Fruit fly (Drosophila melanogaster) whole organism, embryonic: ENCODE data around the gene lectin-37Db.
A peak's percentile ranks its signal among the peaks of the same experiment; 100 is the strongest.

ENCODE experiments used
- Atf3 ChIP-seq: fragments of 200-800 bp; sonication (Bioruptor generic); optimal IDR thresholded peaks from 3 replicates; lab custom pipeline; 2016; ENCODE audit warnings: missing biosample characterization, missing genetic modification characterization
- BEAF-32 ChIP-seq: fragments of 200-800 bp; sonication (Bioruptor generic); optimal IDR thresholded peaks from 3 replicates; lab custom pipeline; 2017; ENCODE audit warnings: missing biosample characterization, missing genetic modification characterization, mild to moderate bottlenecking, moderate library complexity, missing genetic modification reagents
- Blimp-1 ChIP-seq: fragments of 200-800 bp; sonication (Bioruptor generic); optimal IDR thresholded peaks from 3 replicates; lab custom pipeline; 2018; ENCODE audit warnings: missing biosample characterization, missing genetic modification characterization, mild to moderate bottlenecking, moderate library complexity, missing genetic modification reagents
- C15 ChIP-seq: fragments of 200-800 bp; sonication (Bioruptor generic); IDR thresholded peaks from 3 replicates; pipeline ENCODE4 v1.3.6; 2022; ENCODE audit warnings: missing biosample characterization, missing genetic modification characterization
- CG10267 ChIP-seq: fragments of 200-800 bp; sonication (Bioruptor generic); optimal IDR thresholded peaks from 2 replicates; lab custom pipeline; 2018; ENCODE audit warnings: missing biosample characterization, mild to moderate bottlenecking, missing genetic modification characterization, moderate library complexity
- CG10431 ChIP-seq: fragments of 200-800 bp; sonication (Bioruptor generic); optimal IDR thresholded peaks from 3 replicates; lab custom pipeline; 2018; ENCODE audit warnings: missing biosample characterization, mild to moderate bottlenecking, missing genetic modification characterization
- CG15601 ChIP-seq: fragments of 200-800 bp; sonication (Bioruptor generic); optimal IDR thresholded peaks from 3 replicates; lab custom pipeline; 2019; ENCODE audit warnings: missing biosample characterization, mild to moderate bottlenecking, missing genetic modification characterization, moderate library complexity
- CG18011 ChIP-seq: fragments of 200-800 bp; sonication (Bioruptor generic); optimal IDR thresholded peaks from 2 replicates; lab custom pipeline; 2017; ENCODE audit warnings: missing biosample characterization, missing genetic modification characterization, mild to moderate bottlenecking, moderate library complexity, missing genotype
- CG2129 ChIP-seq: fragments of 200-800 bp; sonication (Bioruptor generic); IDR thresholded peaks from 2 replicates; pipeline ENCODE4 v1.3.6; 2022; ENCODE audit warnings: missing biosample characterization, missing genetic modification characterization; ENCODE audit not compliant: partially characterized antibody
- CG32532 ChIP-seq: fragments of 200-800 bp; sonication (Bioruptor generic); IDR thresholded peaks from 2 replicates; pipeline ENCODE4 v1.3.6; 2022; ENCODE audit warnings: missing biosample characterization, missing genetic modification characterization
- CG34376 ChIP-seq: fragments of 200-800 bp; sonication (Bioruptor generic); optimal IDR thresholded peaks from 2 replicates; lab custom pipeline; 2018; ENCODE audit warnings: missing biosample characterization, mild to moderate bottlenecking, missing genetic modification characterization
- CG3847 ChIP-seq: fragments of 200-800 bp; sonication (Bioruptor generic); IDR thresholded peaks from 2 replicates; pipeline ENCODE4 v1.3.6; 2022; ENCODE audit warnings: missing biosample characterization, missing genetic modification characterization
- CG4404 ChIP-seq: fragments of 200-800 bp; sonication (Bioruptor generic); IDR thresholded peaks from 2 replicates; pipeline ENCODE4 v1.3.6; 2022; ENCODE audit warnings: missing biosample characterization, missing genetic modification characterization
- CG4730 ChIP-seq: fragments of 200-800 bp; sonication (Bioruptor generic); IDR thresholded peaks from 2 replicates; pipeline ENCODE4 v1.3.6; 2022; ENCODE audit warnings: missing biosample characterization, missing genetic modification characterization
- CG4820 ChIP-seq: fragments of 200-800 bp; sonication (Bioruptor generic); optimal IDR thresholded peaks from 3 replicates; lab custom pipeline; 2016; ENCODE audit warnings: missing biosample characterization, missing genetic modification characterization
- CG6683 ChIP-seq: fragments of 200-800 bp; sonication (Bioruptor generic); optimal IDR thresholded peaks from 2 replicates; lab custom pipeline; 2017; ENCODE audit warnings: missing biosample characterization, mild to moderate bottlenecking, missing genetic modification characterization, missing genetic modification reagents
- CG7357 ChIP-seq: fragments of 200-800 bp; sonication (Bioruptor generic); IDR thresholded peaks from 3 replicates; pipeline ENCODE4 v1.3.6; 2022; ENCODE audit warnings: missing biosample characterization, missing genetic modification characterization
- CG8281 ChIP-seq: fragments of 200-800 bp; sonication (Bioruptor generic); optimal IDR thresholded peaks from 2 replicates; lab custom pipeline; 2018; ENCODE audit warnings: missing biosample characterization, mild to moderate bottlenecking, missing genetic modification characterization, moderate library complexity
- CG9797 ChIP-seq: fragments of 200-800 bp; sonication (Bioruptor generic); optimal IDR thresholded peaks from 3 replicates; lab custom pipeline; 2018; ENCODE audit warnings: missing biosample characterization, mild to moderate bottlenecking, missing genetic modification characterization
- CTCF ChIP-seq: fragments of 200-800 bp; sonication (Bioruptor generic); optimal IDR thresholded peaks from 2 replicates; lab custom pipeline; 2017; ENCODE audit warnings: missing biosample characterization, mild to moderate bottlenecking, missing genetic modification characterization, moderate library complexity
- Camta ChIP-seq: fragments of 200-800 bp; sonication (Bioruptor generic); optimal IDR thresholded peaks from 2 replicates; lab custom pipeline; 2016; ENCODE audit warnings: missing biosample characterization, missing genetic modification characterization
- Dip2 ChIP-seq: fragments of 200-800 bp; sonication (Bioruptor generic); IDR thresholded peaks from 2 replicates; pipeline ENCODE4 v1.3.6; 2022; ENCODE audit warnings: missing biosample characterization, missing genetic modification characterization
- Doc2 ChIP-seq: fragments of 200-800 bp; sonication (Bioruptor generic); IDR thresholded peaks from 2 replicates; pipeline ENCODE4 v1.3.6; 2022; ENCODE audit warnings: missing biosample characterization, missing genetic modification characterization
- Doc3 ChIP-seq: fragments of 200-800 bp; sonication (Bioruptor generic); IDR thresholded peaks from 3 replicates; pipeline ENCODE4 v1.3.6; 2022; ENCODE audit warnings: missing biosample characterization, missing genetic modification characterization; ENCODE audit not compliant: partially characterized antibody
- Dref ChIP-seq: fragments of 200-800 bp; sonication (Bioruptor generic); IDR thresholded peaks from 2 replicates; pipeline ENCODE4 v1.3.6; 2022; ENCODE audit warnings: missing biosample characterization, missing genetic modification characterization
- Drgx ChIP-seq: fragments of 200-800 bp; sonication (Bioruptor generic); IDR thresholded peaks from 2 replicates; pipeline ENCODE4 v1.3.6; 2022; ENCODE audit warnings: missing biosample characterization, missing genetic modification characterization
- Fer1 ChIP-seq: fragments of 200-800 bp; sonication (Bioruptor generic); optimal IDR thresholded peaks from 2 replicates; lab custom pipeline; 2017; ENCODE audit warnings: missing biosample characterization, mild to moderate bottlenecking, missing genetic modification characterization
- Gsc ChIP-seq: fragments of 200-800 bp; sonication (Bioruptor generic); IDR thresholded peaks from 2 replicates; pipeline ENCODE4 v1.3.6; 2022; ENCODE audit warnings: missing biosample characterization, missing genetic modification characterization
- Hr51 ChIP-seq, 2 experiments: fragments of 200-800 bp; sonication (Bioruptor generic); optimal IDR thresholded peaks; 2 replicates in 1 of 2; 3 replicates in 1 of 2; lab custom pipeline; 2016 to 2018; ENCODE audit warnings: missing biosample characterization in 2 of 2, missing genetic modification characterization in 2 of 2, mild to moderate bottlenecking in 1 of 2, moderate library complexity in 1 of 2
- MESR4 ChIP-seq: fragments of 200-800 bp; sonication (Bioruptor generic); optimal IDR thresholded peaks from 2 replicates; lab custom pipeline; 2018; ENCODE audit warnings: missing biosample characterization, mild to moderate bottlenecking, missing genetic modification characterization, moderate library complexity
- NK7.1 ChIP-seq: fragments of 200-800 bp; sonication (Bioruptor generic); optimal IDR thresholded peaks from 3 replicates; lab custom pipeline; 2016; ENCODE audit warnings: missing biosample characterization, missing genetic modification characterization
- Pdp1 ChIP-seq, 2 experiments: fragments of 200-800 bp; sonication (Bioruptor generic); optimal IDR thresholded peaks; 3 replicates each; lab custom pipeline; 2016; ENCODE audit warnings: missing biosample characterization in 2 of 2, missing genetic modification characterization in 2 of 2, mild to moderate bottlenecking in 1 of 2, moderate library complexity in 1 of 2
- Sry-δ ChIP-seq: fragments of 200-800 bp; sonication (Bioruptor generic); optimal IDR thresholded peaks from 2 replicates; lab custom pipeline; 2016; ENCODE audit warnings: missing biosample characterization, missing genetic modification characterization
- Stat92E ChIP-seq, 3 experiments: fragments of >200 bp in 2 of 3; fragments of 200-800 bp in 1 of 3; sonication (Bioruptor generic) in 1 of 3; optimal IDR thresholded peaks; 2 replicates each; lab custom pipeline; 2017 to 2019; ENCODE audit warnings: missing biosample characterization in 3 of 3, missing genetic modification characterization in 3 of 3, mild to moderate bottlenecking in 1 of 3, moderate library complexity in 1 of 3
- YL-1 ChIP-seq: fragments of 200-800 bp; sonication (Bioruptor generic); optimal IDR thresholded peaks from 3 replicates; lab custom pipeline; 2017; ENCODE audit warnings: missing biosample characterization, mild to moderate bottlenecking, missing genetic modification characterization
- ap ChIP-seq: fragments of 200-800 bp; sonication (Bioruptor generic); IDR thresholded peaks from 2 replicates; pipeline ENCODE4 v1.3.6; 2022; ENCODE audit warnings: missing biosample characterization, missing genetic modification characterization
- crc ChIP-seq: fragments of 200-800 bp; sonication (Bioruptor generic); optimal IDR thresholded peaks from 2 replicates; lab custom pipeline; 2016; ENCODE audit warnings: missing biosample characterization, missing genetic modification characterization
- crol ChIP-seq: fragments of 200-800 bp; sonication (Bioruptor generic); IDR thresholded peaks from 2 replicates; pipeline ENCODE4 v1.3.6; 2022; ENCODE audit warnings: missing biosample characterization, missing genetic modification characterization
- eve ChIP-seq, 2 experiments: fragments of >200 bp; optimal IDR thresholded peaks; 2 replicates each; lab custom pipeline; 2017; ENCODE audit warnings: missing biosample characterization in 2 of 2, missing genetic modification characterization in 2 of 2
- ewg ChIP-seq: fragments of 200-800 bp; sonication (Bioruptor generic); optimal IDR thresholded peaks from 3 replicates; lab custom pipeline; 2017; ENCODE audit warnings: mild to moderate bottlenecking, missing biosample characterization, missing genetic modification reagents, missing genetic modification characterization
- fd102C ChIP-seq: fragments of 200-800 bp; sonication (Bioruptor generic); optimal IDR thresholded peaks from 2 replicates; lab custom pipeline; 2018; ENCODE audit warnings: missing biosample characterization, mild to moderate bottlenecking, missing genetic modification characterization, moderate library complexity
- gsb-n ChIP-seq: fragments of 200-800 bp; sonication (Bioruptor generic); optimal IDR thresholded peaks from 3 replicates; lab custom pipeline; 2018; ENCODE audit warnings: missing biosample characterization, mild to moderate bottlenecking, missing genetic modification characterization
- hb ChIP-seq: fragments of 200-800 bp; sonication (Bioruptor generic); IDR thresholded peaks from 3 replicates; pipeline ENCODE4 v1.3.6; 2022; ENCODE audit warnings: missing biosample characterization, missing genetic modification characterization; ENCODE audit not compliant: partially characterized antibody
- odd ChIP-seq: fragments of 200-800 bp; sonication (Bioruptor generic); optimal IDR thresholded peaks from 2 replicates; lab custom pipeline; 2017; ENCODE audit warnings: missing biosample characterization, mild to moderate bottlenecking, missing genetic modification characterization
- pita ChIP-seq: fragments of 200-800 bp; sonication (Bioruptor generic); optimal IDR thresholded peaks from 2 replicates; lab custom pipeline; 2017; ENCODE audit warnings: missing biosample characterization, mild to moderate bottlenecking, missing genetic modification characterization
- pnt ChIP-seq: fragments of 200-800 bp; sonication (Bioruptor generic); optimal IDR thresholded peaks from 3 replicates; lab custom pipeline; 2016; ENCODE audit warnings: missing biosample characterization, missing genetic modification characterization
- pzg ChIP-seq: fragments of 200-800 bp; sonication (Bioruptor generic); optimal IDR thresholded peaks from 3 replicates; lab custom pipeline; 2018; ENCODE audit warnings: missing biosample characterization, mild to moderate bottlenecking, missing genetic modification characterization, moderate library complexity
- trem ChIP-seq: fragments of 200-800 bp; optimal IDR thresholded peaks from 3 replicates; lab custom pipeline; 2019; ENCODE audit warnings: missing biosample characterization, mild to moderate bottlenecking, missing genetic modification characterization, moderate library complexity
- unc-4 ChIP-seq: fragments of 200-800 bp; sonication (Bioruptor generic); IDR thresholded peaks from 2 replicates; pipeline ENCODE4 v1.3.6; 2022; ENCODE audit warnings: missing biosample characterization, missing genetic modification characterization; ENCODE audit not compliant: partially characterized antibody
- zen2 ChIP-seq: fragments of 200-800 bp; sonication (Bioruptor generic); IDR thresholded peaks from 3 replicates; pipeline ENCODE4 v1.3.6; 2022; ENCODE audit warnings: missing biosample characterization, missing genetic modification characterization; ENCODE audit not compliant: partially characterized antibody

lectin-37Db gene

dm6 chr2L:19426330-19426781, 7.5 kb downstream of the lectin-37Db start, which contains the start of gene Pax (continued):
- TF ChIP-seq CG10431 (GFP tag; lab: Kevin White, UChicago), result no peak
- no peak for TF ChIP-seq CG6683 (GFP tag; lab: Kevin White, UChicago)
- TF ChIP-seq crol (GFP tag; lab: Robert Waterston, UW), result no peak
- TF ChIP-seq CG9797 (GFP tag; lab: Kevin White, UChicago), result peak; percentile 41
- TF ChIP-seq Doc2 (GFP tag; lab: Robert Waterston, UW), result no peak
- no peak for TF ChIP-seq Blimp-1 (GFP tag; lab: Kevin White, UChicago)
- TF ChIP-seq pita, result peak; percentile 29
- TF ChIP-seq gsb-n, result no peak
- no peak for TF ChIP-seq Pdp1 (GFP tag; optimal IDR thresholded peaks at IDR 0.05; lab: Kevin White, UChicago)
- no peak for TF ChIP-seq Dip2
- no peak for TF ChIP-seq CG18011 (GFP tag; lab: Kevin White, UChicago)
- TF ChIP-seq C15 (GFP tag; lab: Robert Waterston, UW), result no peak
- peak; percentile 47 for TF ChIP-seq Drgx (GFP tag; lab: Robert Waterston, UW)
- TF ChIP-seq ewg (GFP tag; lab: Kevin White, UChicago), result peak; percentile 83
- peak; percentile 95 for TF ChIP-seq pzg (GFP tag; lab: Kevin White, UChicago)
- TF ChIP-seq fd102C (GFP tag; lab: Kevin White, UChicago), result no peak
- no peak for TF ChIP-seq CG4404 (GFP tag; lab: Robert Waterston, UW)
- no peak for TF ChIP-seq CTCF (GFP tag; lab: Kevin White, UChicago)
- TF ChIP-seq unc-4 (GFP tag; lab: Robert Waterston, UW), result peak; percentile 96
- no peak for TF ChIP-seq Camta (GFP tag; lab: Kevin White, UChicago)
- TF ChIP-seq odd (GFP tag; lab: Kevin White, UChicago), result no peak
- no peak for TF ChIP-seq ap (GFP tag; lab: Robert Waterston, UW)
- TF ChIP-seq pnt (GFP tag; lab: Kevin White, UChicago), result no peak
- no peak for TF ChIP-seq Fer1 (GFP tag; lab: Kevin White, UChicago)
- no peak for TF ChIP-seq CG4820 (GFP tag; lab: Kevin White, UChicago)
- no peak for TF ChIP-seq CG8281 (tag; lab: Kevin White, UChicago)
- TF ChIP-seq BEAF-32, result peak; percentile 93
- TF ChIP-seq CG10267 (tag; lab: Kevin White, UChicago), result peak; percentile 1
- no peak for TF ChIP-seq crc (GFP tag; lab: Kevin White, UChicago)
- no peak for TF ChIP-seq CG32532 (GFP tag; lab: Robert Waterston, UW)
- TF ChIP-seq NK7.1 (GFP tag; lab: Kevin White, UChicago), result no peak
- TF ChIP-seq hb (GFP tag; lab: Robert Waterston, UW), result peak; percentile 89
- no peak for TF ChIP-seq trem
- TF ChIP-seq eve (GFP tag; optimal IDR thresholded peaks at IDR 0.05; lab: Kevin White, UChicago), result no peak
- no peak for TF ChIP-seq Gsc
- TF ChIP-seq MESR4, result peak; percentile 21
- TF ChIP-seq CG3847, result no peak
- peak; percentile 29 for TF ChIP-seq CG15601 (tag; lab: Kevin White, UChicago)
- TF ChIP-seq Hr51 (GFP tag; optimal IDR thresholded peaks at IDR 0.05; lab: Kevin White, UChicago), result no peak
- TF ChIP-seq Stat92E (GFP tag; optimal IDR thresholded peaks at IDR 0.05; lab: Kevin White, UChicago), result peak in 1 of 3 experiments; percentile 33
- TF ChIP-seq CG34376, result peak; percentile 68
- peak; percentile 86 for TF ChIP-seq CG2129 (GFP tag; lab: Robert Waterston, UW)
- TF ChIP-seq zen2 (GFP tag; lab: Robert Waterston, UW), result peak; percentile 94
- peak; percentile 92 for TF ChIP-seq Dref (GFP tag; lab: Robert Waterston, UW)
- peak; percentile 95 for TF ChIP-seq Doc3 (GFP tag; lab: Robert Waterston, UW)
- TF ChIP-seq Sry-δ (GFP tag; lab: Kevin White, UChicago), result peak; percentile 89
- peak; percentile 25 for TF ChIP-seq YL-1
- TF ChIP-seq CG4730 (GFP tag; lab: Robert Waterston, UW), result no peak
- TF ChIP-seq CG7357 (GFP tag; lab: Robert Waterston, UW), result no peak
- TF ChIP-seq Atf3, result no peak
